Fruit fly (Drosophila melanogaster): ENCODE measurements around the gene CG34112.

DNA sequence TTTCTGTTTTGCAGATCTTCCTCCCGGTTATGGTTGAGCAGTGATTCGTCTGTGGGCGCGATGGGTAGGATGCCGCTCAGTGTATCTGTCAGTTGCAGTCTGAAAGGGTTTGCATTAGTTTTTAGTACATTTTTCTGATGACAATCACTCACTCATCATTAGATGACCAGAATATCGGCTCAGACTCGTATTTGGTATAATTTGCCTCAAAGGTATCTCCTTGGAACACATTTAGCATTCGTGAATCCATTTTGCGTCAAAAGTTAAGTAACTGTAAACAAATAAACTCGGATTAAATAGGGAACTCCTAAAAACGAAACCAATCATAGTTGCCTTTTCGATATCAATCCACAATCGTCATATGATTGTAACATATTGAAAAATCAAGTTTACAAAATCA is 32.7 kb upstream of the CG34112 start, which contains the start of gene CG31525:
- TF ChIP-seq cic (GFP tag; optimal IDR thresholded peaks at IDR 0.05) (no peak), kay (GFP tag; ENCODE audit: borderline replicate concordance) (no peak), Mnt (GFP tag; optimal IDR thresholded peaks at IDR 0.05) (no peak), CG12768 (GFP tag; optimal IDR thresholded peaks at IDR 0.05) (no peak), Clk (GFP tag; optimal IDR thresholded peaks at IDR 0.05) (no peak), tj (GFP tag; optimal IDR thresholded peaks at IDR 0.05) (no peak), Crg-1 (GFP tag; optimal IDR thresholded peaks at IDR 0.05) (no peak), Hr96 (GFP tag; optimal IDR thresholded peaks at IDR 0.05) (no peak), toe (GFP tag; optimal IDR thresholded peaks at IDR 0.05) (no peak), CG7045 (GFP tag; optimal IDR thresholded peaks at IDR 0.05) (no peak), CG14711 (tag; optimal IDR thresholded peaks at IDR 0.05) (no peak), CG1620 (GFP tag; optimal IDR thresholded peaks at IDR 0.05) (no peak), CG5204 (GFP tag; optimal IDR thresholded peaks at IDR 0.05) (no peak)

Measured in whole organism, adult.